Worm (Caenorhabditis elegans): ENCODE measurements around the gene srh-41.

srh-41 gene

ce11 chrII:14243503-14243902 is 43.7 kb downstream of the srh-41 start, which contains the start of gene jmjd-2:
Gene jmjd-2 (minus strand): TSS chrII:14243603.
- no peak for TF ChIP-seq lin-13 (GFP tag; optimal IDR thresholded peaks at IDR 0.05)
- TF ChIP-seq ztf-4 (tag; optimal IDR thresholded peaks at IDR 0.05) = no peak
- no peak for TF ChIP-seq lsy-2 (tag; optimal IDR thresholded peaks at IDR 0.05)
- TF ChIP-seq peb-1 (tag; optimal IDR thresholded peaks at IDR 0.05) = no peak
- TF ChIP-seq Y55F3AM.14 (GFP tag; optimal IDR thresholded peaks at IDR 0.05) = no peak
- TF ChIP-seq elt-3 (tag; optimal IDR thresholded peaks at IDR 0.05) = no peak
- TF ChIP-seq nhr-77 (tag; optimal IDR thresholded peaks at IDR 0.05) = no peak
- TF ChIP-seq nhr-11 (tag; optimal IDR thresholded peaks at IDR 0.05) = no peak
- TF ChIP-seq gmeb-1 (tag; optimal IDR thresholded peaks at IDR 0.05) = no peak
- TF ChIP-seq ztf-1 (GFP tag; conservative IDR thresholded peaks at IDR 0.05) = no peak
- no peak for TF ChIP-seq nhr-129 (tag; optimal IDR thresholded peaks at IDR 0.05)

ce11 chrII:14242259-14242658 is 44.9 kb downstream of the srh-41 start:
- TF ChIP-seq Y55F3AM.14 (GFP tag; optimal IDR thresholded peaks at IDR 0.05) = no peak
- TF ChIP-seq alr-1 (tag; optimal IDR thresholded peaks at IDR 0.05) = no peak
- no peak for TF ChIP-seq dmd-4 (tag; optimal IDR thresholded peaks at IDR 0.05)
- no peak for TF ChIP-seq nhr-129 (tag; optimal IDR thresholded peaks at IDR 0.05)
- no peak for TF ChIP-seq elt-3 (tag; optimal IDR thresholded peaks at IDR 0.05)
- TF ChIP-seq sma-3 (GFP tag; optimal IDR thresholded peaks at IDR 0.05) = no peak
- no peak for TF ChIP-seq ZK546.5 (tag; optimal IDR thresholded peaks at IDR 0.05)
- no peak for TF ChIP-seq aly-2 (tag; optimal IDR thresholded peaks at IDR 0.05)
- TF ChIP-seq nhr-25 (tag; optimal IDR thresholded peaks at IDR 0.05) = no peak
- TF ChIP-seq lsy-2 (tag; optimal IDR thresholded peaks at IDR 0.05) = no peak
- no peak for TF ChIP-seq nhr-11 (tag; optimal IDR thresholded peaks at IDR 0.05)

- TF ChIP-seq lin-13 (GFP tag; optimal IDR thresholded peaks at IDR 0.05) = no peak
- no peak for TF ChIP-seq mbf-1 (tag; optimal IDR thresholded peaks at IDR 0.05)
- no peak for TF ChIP-seq skn-1 (tag; optimal IDR thresholded peaks at IDR 0.05)
- TF ChIP-seq ceh-82 (tag; optimal IDR thresholded peaks at IDR 0.05) = no peak
- no peak for TF ChIP-seq ama-1 (optimal IDR thresholded peaks at IDR 0.05)
- no peak for TF ChIP-seq elt-1 (tag; optimal IDR thresholded peaks at IDR 0.05)
- TF ChIP-seq ztf-1 (GFP tag; conservative IDR thresholded peaks at IDR 0.05) = no peak
- TF ChIP-seq nhr-11 (tag; optimal IDR thresholded peaks at IDR 0.05) = no peak
- no peak for TF ChIP-seq F13H6.1 (tag; optimal IDR thresholded peaks at IDR 0.05)
- TF ChIP-seq ZK546.5 (tag; optimal IDR thresholded peaks at IDR 0.05) = no peak
- TF ChIP-seq unc-55 (GFP tag; optimal IDR thresholded peaks at IDR 0.05) = no peak
- TF ChIP-seq gmeb-1 (tag; optimal IDR thresholded peaks at IDR 0.05) = no peak
- no peak for TF ChIP-seq snpc-4 (tag; optimal IDR thresholded peaks at IDR 0.05)
- no peak for TF ChIP-seq Y55F3AM.14 (GFP tag; optimal IDR thresholded peaks at IDR 0.05)
Observed at ce11 chrII:14239924-14240323, 47.3 kb downstream of the srh-41 start.

DNA sequence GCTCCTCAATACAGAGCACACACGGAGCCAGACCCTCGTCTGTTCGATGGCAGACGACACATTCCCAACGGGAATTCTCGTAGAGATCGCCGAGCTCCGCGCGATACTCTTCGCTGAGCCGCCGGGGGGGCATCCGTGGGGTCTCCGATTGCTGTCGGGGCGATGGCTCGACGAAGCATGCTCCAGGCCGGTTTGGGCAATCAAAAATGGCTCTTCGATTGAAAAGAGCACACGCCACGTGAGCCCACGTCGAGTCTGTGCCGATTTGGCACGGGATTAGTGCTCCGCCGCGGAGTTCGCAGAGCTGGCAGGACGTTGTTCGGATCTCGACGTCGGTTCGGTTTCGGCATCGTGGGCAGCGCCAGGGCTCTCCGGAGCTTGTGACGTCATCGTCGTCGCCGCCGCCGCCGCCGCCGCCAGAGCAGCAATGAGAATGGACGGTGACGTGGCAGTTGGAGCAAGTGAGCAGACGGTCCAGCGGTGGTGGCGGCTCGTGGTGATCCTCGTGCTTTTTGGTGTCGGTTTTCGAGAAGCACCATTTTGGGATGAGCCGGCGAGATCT is 49.9 kb downstream of the srh-41 start:
- no peak for TF ChIP-seq ZK546.5 (tag; optimal IDR thresholded peaks at IDR 0.05)
- no peak for TF ChIP-seq gmeb-1 (tag; optimal IDR thresholded peaks at IDR 0.05)
- no peak for TF ChIP-seq alr-1 (tag; optimal IDR thresholded peaks at IDR 0.05)
- TF ChIP-seq nhr-129 (tag; optimal IDR thresholded peaks at IDR 0.05) = no peak
- no peak for TF ChIP-seq elt-1 (tag; optimal IDR thresholded peaks at IDR 0.05)
- no peak for TF ChIP-seq ztf-11 (tag; optimal IDR thresholded peaks at IDR 0.05)
- TF ChIP-seq elt-3 (tag; optimal IDR thresholded peaks at IDR 0.05) = no peak
- TF ChIP-seq F13H6.1 (tag; optimal IDR thresholded peaks at IDR 0.05) = no peak
- no peak for TF ChIP-seq dmd-4 (tag; optimal IDR thresholded peaks at IDR 0.05)
- TF ChIP-seq lin-11 (tag; optimal IDR thresholded peaks at IDR 0.05) = no peak
- no peak for TF ChIP-seq fos-1 (tag; optimal IDR thresholded peaks at IDR 0.05)
- TF ChIP-seq sma-3 (GFP tag; optimal IDR thresholded peaks at IDR 0.05) = no peak

DNA sequence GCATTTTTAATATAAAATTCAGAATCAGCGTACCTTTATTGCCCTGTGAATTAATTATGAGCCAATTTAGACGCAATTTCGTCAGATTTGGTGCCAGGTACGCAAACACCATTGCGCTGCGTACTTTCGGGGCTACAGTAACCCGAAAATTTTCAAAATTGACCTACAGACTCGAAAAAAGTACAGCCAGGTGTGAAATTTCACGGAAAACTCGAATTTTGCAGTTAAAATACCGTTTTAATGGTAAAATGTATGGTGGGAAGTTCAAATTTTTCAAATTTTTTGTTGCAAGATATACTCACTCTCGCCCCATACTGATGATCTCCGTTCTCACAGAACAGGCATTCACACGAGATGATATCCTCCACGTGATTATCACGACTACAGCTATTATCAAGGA is 50.6 kb downstream of the srh-41 start:
- TF ChIP-seq mdl-1 (tag; optimal IDR thresholded peaks at IDR 0.05) = no peak
- TF ChIP-seq ceh-16 (tag; optimal IDR thresholded peaks at IDR 0.05) = no peak
- no peak for TF ChIP-seq elt-1 (tag; optimal IDR thresholded peaks at IDR 0.05)
- TF ChIP-seq nhr-6 (tag; optimal IDR thresholded peaks at IDR 0.05) = no peak
- TF ChIP-seq sma-9 (GFP tag; optimal IDR thresholded peaks at IDR 0.05) = no peak
- no peak for TF ChIP-seq sma-9 (tag; optimal IDR thresholded peaks at IDR 0.05)
- TF ChIP-seq ceh-82 (tag; optimal IDR thresholded peaks at IDR 0.05) = no peak
- no peak for TF ChIP-seq aly-2 (tag; optimal IDR thresholded peaks at IDR 0.05)
- no peak for TF ChIP-seq snpc-4 (tag; optimal IDR thresholded peaks at IDR 0.05)
- no peak for TF ChIP-seq unc-55 (GFP tag; optimal IDR thresholded peaks at IDR 0.05)
